Fruit fly (Drosophila melanogaster) whole organism, embryonic: ENCODE data around the gene Frmd5.

Source experiments
- Antp ChIP-seq: fragments of 200-800 bp; sonication (Bioruptor generic); optimal IDR thresholded peaks from 3 replicates; lab custom pipeline; 2016; ENCODE audit warnings: missing biosample characterization, missing genetic modification characterization
- CG10267 ChIP-seq: fragments of 200-800 bp; sonication (Bioruptor generic); optimal IDR thresholded peaks from 2 replicates; lab custom pipeline; 2018; ENCODE audit warnings: missing biosample characterization, mild to moderate bottlenecking, missing genetic modification characterization, moderate library complexity
- CG10274 ChIP-seq: fragments of 200-800 bp; sonication (Bioruptor generic); optimal IDR thresholded peaks from 3 replicates; lab custom pipeline; 2017; ENCODE audit warnings: missing biosample characterization, mild to moderate bottlenecking, missing genetic modification characterization
- CG10321 ChIP-seq: fragments of 200-800 bp; sonication (Bioruptor generic); IDR thresholded peaks from 2 replicates; pipeline ENCODE4 v1.3.6; 2022; ENCODE audit warnings: missing biosample characterization, missing genetic modification characterization
- CG12071 ChIP-seq: fragments of 200-800 bp; sonication (Bioruptor generic); optimal IDR thresholded peaks from 3 replicates; lab custom pipeline; 2018; ENCODE audit warnings: missing biosample characterization, mild to moderate bottlenecking, missing genetic modification characterization
- CG12942 ChIP-seq: fragments of 200-800 bp; sonication (Bioruptor generic); optimal IDR thresholded peaks from 3 replicates; lab custom pipeline; 2016; ENCODE audit warnings: missing biosample characterization, missing genetic modification characterization
- CG13287 ChIP-seq: fragments of 200-800 bp; sonication (Bioruptor generic); IDR thresholded peaks from 2 replicates; pipeline ENCODE4 v1.3.6; 2022; ENCODE audit warnings: missing biosample characterization, missing genetic modification characterization; ENCODE audit not compliant: partially characterized antibody
- CG15011 ChIP-seq: fragments of 200-800 bp; sonication (Bioruptor generic); optimal IDR thresholded peaks from 3 replicates; lab custom pipeline; 2018; ENCODE audit warnings: missing biosample characterization, mild to moderate bottlenecking, missing genetic modification characterization
- CG15696 ChIP-seq: fragments of 200-800 bp; sonication (Bioruptor generic); optimal IDR thresholded peaks from 2 replicates; lab custom pipeline; 2019; ENCODE audit warnings: missing biosample characterization, mild to moderate bottlenecking, missing genetic modification characterization, moderate library complexity
- CG18262 ChIP-seq: fragments of 200-800 bp; optimal IDR thresholded peaks from 3 replicates; lab custom pipeline; 2019; ENCODE audit warnings: missing biosample characterization, mild to moderate bottlenecking, missing genetic modification characterization, moderate library complexity
- CG18619 ChIP-seq: fragments of 200-800 bp; sonication (Bioruptor generic); optimal IDR thresholded peaks from 3 replicates; lab custom pipeline; 2017; ENCODE audit warnings: missing biosample characterization, mild to moderate bottlenecking, missing genetic modification characterization
- CG2199 ChIP-seq: fragments of 200-800 bp; sonication (Bioruptor generic); IDR thresholded peaks from 3 replicates; pipeline ENCODE4 v1.3.6; 2022; ENCODE audit warnings: missing biosample characterization, missing genetic modification characterization
- CG31224 ChIP-seq: fragments of 200-800 bp; sonication (Bioruptor generic); IDR thresholded peaks from 2 replicates; pipeline ENCODE4 v1.3.6; 2022; ENCODE audit warnings: missing biosample characterization, missing genetic modification characterization
- CG3163 ChIP-seq: fragments of 200-800 bp; sonication (Bioruptor generic); optimal IDR thresholded peaks from 3 replicates; lab custom pipeline; 2016; ENCODE audit warnings: missing biosample characterization, missing genetic modification characterization
- CG42726 ChIP-seq: fragments of 200-800 bp; sonication (Bioruptor generic); IDR thresholded peaks from 2 replicates; pipeline ENCODE4 v1.3.6; 2022; ENCODE audit warnings: missing biosample characterization, missing genetic modification characterization; ENCODE audit not compliant: partially characterized antibody
- CG4617 ChIP-seq: fragments of 200-800 bp; sonication (Bioruptor generic); optimal IDR thresholded peaks from 3 replicates; lab custom pipeline; 2016; ENCODE audit warnings: missing biosample characterization, missing genetic modification characterization, borderline replicate concordance
- CG4820 ChIP-seq: fragments of 200-800 bp; sonication (Bioruptor generic); optimal IDR thresholded peaks from 3 replicates; lab custom pipeline; 2016; ENCODE audit warnings: missing biosample characterization, missing genetic modification characterization
- CG8944 ChIP-seq: fragments of 200-800 bp; sonication (Bioruptor generic); optimal IDR thresholded peaks from 3 replicates; lab custom pipeline; 2016; ENCODE audit warnings: missing biosample characterization, missing genetic modification characterization
- CG9797 ChIP-seq: fragments of 200-800 bp; sonication (Bioruptor generic); optimal IDR thresholded peaks from 3 replicates; lab custom pipeline; 2018; ENCODE audit warnings: missing biosample characterization, mild to moderate bottlenecking, missing genetic modification characterization
- CkIIα-i1 ChIP-seq: fragments of 200-800 bp; sonication (Bioruptor generic); IDR thresholded peaks from 2 replicates; pipeline ENCODE4 v1.3.6; 2022; ENCODE audit warnings: missing biosample characterization, missing genetic modification characterization
- Dad ChIP-seq: fragments of 200-800 bp; sonication (Bioruptor generic); optimal IDR thresholded peaks from 3 replicates; lab custom pipeline; 2016; ENCODE audit warnings: missing biosample characterization, missing genetic modification characterization
- Dbx ChIP-seq: fragments of 200-800 bp; sonication (Bioruptor generic); IDR thresholded peaks from 3 replicates; pipeline ENCODE4 v1.3.6; 2022; ENCODE audit warnings: missing biosample characterization, missing genetic modification characterization
- Fer2 ChIP-seq: fragments of 200-800 bp; sonication (Bioruptor generic); optimal IDR thresholded peaks from 2 replicates; lab custom pipeline; 2018; ENCODE audit warnings: missing biosample characterization, mild to moderate bottlenecking, missing genetic modification characterization, moderate library complexity
- Hey ChIP-seq: fragments of 200-800 bp; sonication (Bioruptor generic); optimal IDR thresholded peaks from 3 replicates; lab custom pipeline; 2018; ENCODE audit warnings: missing biosample characterization, mild to moderate bottlenecking, missing genetic modification characterization
- Lim3 ChIP-seq: fragments of 200-800 bp; sonication (Bioruptor generic); IDR thresholded peaks from 2 replicates; pipeline ENCODE4 v1.3.6; 2022; ENCODE audit warnings: missing biosample characterization, missing genetic modification characterization
- NC2α ChIP-seq: fragments of 200-800 bp; sonication (Bioruptor generic); optimal IDR thresholded peaks from 2 replicates; lab custom pipeline; 2016; ENCODE audit warnings: missing biosample characterization, missing genetic modification characterization
- Poxn ChIP-seq: fragments of 200-800 bp; sonication (Bioruptor generic); IDR thresholded peaks from 2 replicates; pipeline ENCODE4 v1.3.6; 2022; ENCODE audit warnings: missing biosample characterization, missing genetic modification characterization
- Ravus ChIP-seq: fragments of 200-800 bp; sonication (Bioruptor generic); IDR thresholded peaks from 2 replicates; pipeline ENCODE4 v1.3.6; 2022; ENCODE audit warnings: missing biosample characterization, missing genetic modification characterization
- Side ChIP-seq: fragments of 200-800 bp; sonication (Bioruptor generic); optimal IDR thresholded peaks from 2 replicates; lab custom pipeline; 2016; ENCODE audit warnings: missing biosample characterization, missing genetic modification characterization
- Sox102F ChIP-seq: fragments of 200-800 bp; sonication (Bioruptor generic); optimal IDR thresholded peaks from 2 replicates; lab custom pipeline; 2018; ENCODE audit warnings: missing biosample characterization, mild to moderate bottlenecking, missing genetic modification characterization, moderate library complexity
- ase ChIP-seq: fragments of 200-800 bp; sonication (Bioruptor generic); IDR thresholded peaks from 3 replicates; pipeline ENCODE4 v1.3.6; 2022; ENCODE audit warnings: missing biosample characterization, missing genetic modification characterization
- bowl ChIP-seq: fragments of 200-800 bp; sonication (Bioruptor generic); IDR thresholded peaks from 2 replicates; pipeline ENCODE4 v1.3.6; 2022; ENCODE audit warnings: missing biosample characterization, missing genetic modification characterization
- crc ChIP-seq: fragments of 200-800 bp; sonication (Bioruptor generic); optimal IDR thresholded peaks from 2 replicates; lab custom pipeline; 2016; ENCODE audit warnings: missing biosample characterization, missing genetic modification characterization
- danr ChIP-seq: fragments of 200-800 bp; sonication (Bioruptor generic); IDR thresholded peaks from 2 replicates; pipeline ENCODE4 v1.3.6; 2022; ENCODE audit warnings: missing biosample characterization, missing genetic modification characterization
- dm ChIP-seq: fragments of 200-800 bp; sonication (Bioruptor generic); optimal IDR thresholded peaks from 3 replicates; lab custom pipeline; 2016; ENCODE audit warnings: missing biosample characterization, missing genetic modification characterization
- dpn ChIP-seq, 2 experiments: fragments of 200-800 bp; sonication (Bioruptor generic); optimal IDR thresholded peaks; 3 replicates each; lab custom pipeline; 2016; ENCODE audit warnings: missing biosample characterization in 2 of 2, missing genetic modification characterization in 2 of 2
- esg ChIP-seq: fragments of 200-800 bp; sonication (Bioruptor generic); conservative IDR thresholded peaks from 2 replicates; pipeline ENCODE4 v1.3.6; 2022; ENCODE audit warnings: missing biosample characterization, missing genetic modification characterization
- fd64A ChIP-seq: fragments of 200-800 bp; sonication (Bioruptor generic); optimal IDR thresholded peaks from 3 replicates; lab custom pipeline; 2018; ENCODE audit warnings: missing biosample characterization, mild to moderate bottlenecking, missing genetic modification characterization
- gro ChIP-seq: fragments of 200-800 bp; sonication (Bioruptor generic); optimal IDR thresholded peaks from 2 replicates; lab custom pipeline; 2016; ENCODE audit warnings: missing biosample characterization, missing genetic modification characterization
- hb ChIP-seq: fragments of 200-800 bp; sonication (Bioruptor generic); IDR thresholded peaks from 3 replicates; pipeline ENCODE4 v1.3.6; 2022; ENCODE audit warnings: missing biosample characterization, missing genetic modification characterization; ENCODE audit not compliant: partially characterized antibody
- insv ChIP-seq, 2 experiments: fragments of 200-800 bp; sonication (Bioruptor generic); optimal IDR thresholded peaks; 3 replicates each; lab custom pipeline; 2016 to 2018; ENCODE audit warnings: missing biosample characterization in 2 of 2, missing genetic modification characterization in 2 of 2
- jing ChIP-seq: fragments of 200-800 bp; sonication (Bioruptor generic); optimal IDR thresholded peaks from 2 replicates; lab custom pipeline; 2018; ENCODE audit warnings: missing biosample characterization, mild to moderate bottlenecking, missing genetic modification characterization
- kah ChIP-seq: fragments of 200-800 bp; sonication (Bioruptor generic); optimal IDR thresholded peaks from 2 replicates; lab custom pipeline; 2018; ENCODE audit warnings: missing biosample characterization, mild to moderate bottlenecking, missing genetic modification characterization
- lbe ChIP-seq: fragments of 200-800 bp; sonication (Bioruptor generic); optimal IDR thresholded peaks from 2 replicates; lab custom pipeline; 2016; ENCODE audit warnings: missing biosample characterization, mild to moderate bottlenecking, missing genetic modification characterization
- onecut ChIP-seq: fragments of 200-800 bp; sonication (Bioruptor generic); IDR thresholded peaks from 2 replicates; pipeline ENCODE4 v1.3.6; 2022; ENCODE audit warnings: missing biosample characterization, missing genetic modification characterization
- pho ChIP-seq: fragments of 200-800 bp; sonication (Bioruptor generic); optimal IDR thresholded peaks from 2 replicates; lab custom pipeline; 2016; ENCODE audit warnings: missing biosample characterization, missing genetic modification characterization
- sim ChIP-seq: fragments of 200-800 bp; sonication (Bioruptor generic); IDR thresholded peaks from 2 replicates; pipeline ENCODE4 v1.3.6; 2022; ENCODE audit warnings: missing biosample characterization, missing genetic modification characterization
- stwl ChIP-seq: fragments of 200-800 bp; sonication (Bioruptor generic); optimal IDR thresholded peaks from 3 replicates; lab custom pipeline; 2018; ENCODE audit warnings: missing biosample characterization, mild to moderate bottlenecking, missing genetic modification characterization, moderate library complexity
- tup ChIP-seq: fragments of 200-800 bp; sonication (Bioruptor generic); optimal IDR thresholded peaks from 2 replicates; lab custom pipeline; 2016; ENCODE audit warnings: missing biosample characterization, mild to moderate bottlenecking, missing genetic modification characterization, moderate library complexity
- vfl ChIP-seq: fragments of 200-800 bp; sonication (Bioruptor generic); optimal IDR thresholded peaks from 2 replicates; lab custom pipeline; 2016; ENCODE audit warnings: missing biosample characterization, missing genetic modification characterization
- zen2 ChIP-seq: fragments of 200-800 bp; sonication (Bioruptor generic); IDR thresholded peaks from 3 replicates; pipeline ENCODE4 v1.3.6; 2022; ENCODE audit warnings: missing biosample characterization, missing genetic modification characterization; ENCODE audit not compliant: partially characterized antibody

Gene Frmd5

dm6 chr2L:10321036-10321583 is 23.1 kb upstream of the Frmd5 start (continued):
- TF ChIP-seq pho (no peak), CG8944 (GFP tag; lab: Kevin White, UChicago) (no peak), bowl (GFP tag; lab: Robert Waterston, UW) (no peak), CG13287 (GFP tag; lab: Robert Waterston, UW) (no peak; the same call in none of the 2 replicates), Dad (GFP tag; lab: Kevin White, UChicago) (no peak), ase (GFP tag; lab: Robert Waterston, UW) (no peak), NC2α (GFP tag; lab: Kevin White, UChicago) (no peak), zen2 (GFP tag; lab: Robert Waterston, UW) (no peak; the same call in 2 of the 3 replicates), CG15011 (GFP tag; lab: Kevin White, UChicago) (no peak), CG10267 (no peak), crc (no peak), CG4820 (GFP tag; lab: Kevin White, UChicago) (no peak), Poxn (GFP tag; lab: Robert Waterston, UW) (no peak), CG3163 (GFP tag; lab: Kevin White, UChicago) (no peak), Sox102F (GFP tag; lab: Kevin White, UChicago) (no peak), CG2199 (GFP tag; lab: Robert Waterston, UW) (no peak), gro (GFP tag; lab: Kevin White, UChicago) (no peak), fd64A (GFP tag; lab: Kevin White, UChicago) (no peak), CG18262 (tag; lab: Kevin White, UChicago) (no peak), CG31224 (GFP tag; lab: Robert Waterston, UW) (no peak), CG10274 (GFP tag; lab: Kevin White, UChicago) (no peak), esg (no peak), Lim3 (GFP tag; lab: Robert Waterston, UW) (no peak), Hey (tag; lab: Kevin White, UChicago) (no peak), CG18619 (no peak), CG9797 (GFP tag; lab: Kevin White, UChicago) (no peak), onecut (GFP tag; lab: Robert Waterston, UW) (no peak), vfl (GFP tag; lab: Kevin White, UChicago) (no peak), CG12942 (GFP tag; lab: Kevin White, UChicago) (no peak), Dbx (peak; percentile 43; the same call in 1 of the 3 replicates), danr (no peak), stwl (no peak), CG12071 (GFP tag; lab: Kevin White, UChicago) (no peak), kah (GFP tag; lab: Kevin White, UChicago) (peak; percentile 72), Side (GFP tag; lab: Kevin White, UChicago) (no peak), Ravus (GFP tag; lab: Robert Waterston, UW) (no peak), dpn (GFP tag; optimal IDR thresholded peaks at IDR 0.05; lab: Kevin White, UChicago) (peak; percentile 6 to 28), hb (GFP tag; lab: Robert Waterston, UW) (peak; percentile 68; the same call in 1 of the 3 replicates), lbe (GFP tag; lab: Kevin White, UChicago) (no peak), sim (no peak), dm (GFP tag; lab: Kevin White, UChicago) (no peak), jing (GFP tag; lab: Kevin White, UChicago) (no peak), CG10321 (GFP tag; lab: Robert Waterston, UW) (no peak), tup (GFP tag; lab: Kevin White, UChicago) (no peak), CG15696 (tag; lab: Kevin White, UChicago) (peak; percentile 25), Antp (GFP tag; lab: Kevin White, UChicago) (peak; percentile 18), insv (GFP tag; optimal IDR thresholded peaks at IDR 0.05; lab: Kevin White, UChicago) (no peak), Fer2 (tag; lab: Kevin White, UChicago) (no peak), CkIIα-i1 (GFP tag; lab: Robert Waterston, UW) (no peak), CG4617 (GFP tag; lab: Kevin White, UChicago) (no peak), CG42726 (GFP tag; lab: Robert Waterston, UW) (no peak; the same call in 1 of the 2 replicates)
